Fruit fly (Drosophila melanogaster): ENCODE results near the gene CG46525.

CG46525 gene

dm6 chr3L:17513893-17514616 is 39.0 kb downstream of the CG46525 start, which contains the start of the genes U4-U6-60K and CG7564 (continued):
- TF ChIP-seq odd (GFP tag; optimal IDR thresholded peaks at IDR 0.05): no peak
- TF ChIP-seq twi (tag; optimal IDR thresholded peaks at IDR 0.05): peak; percentile 14
- no peak for TF ChIP-seq C15 (GFP tag; IDR thresholded peaks at IDR 0.05)
- TF ChIP-seq CG34376 (GFP tag; optimal IDR thresholded peaks at IDR 0.05): peak; percentile 46
- 0 out of 2 replicates have a peak, but pooled peaks have one; percentile 34 for TF ChIP-seq CG1024 (GFP tag; IDR thresholded peaks at IDR 0.05)
- TF ChIP-seq CG15696 (tag; optimal IDR thresholded peaks at IDR 0.05): peak; percentile 38
- TF ChIP-seq Bgb (GFP tag; IDR thresholded peaks at IDR 0.05; ENCODE audit: partially characterized antibody): peak; percentile 97
- TF ChIP-seq CG32767 (GFP tag; IDR thresholded peaks at IDR 0.05): no peak
- TF ChIP-seq Doc2 (GFP tag; IDR thresholded peaks at IDR 0.05): no peak
- peak; percentile 60 for TF ChIP-seq CG10654 (GFP tag; optimal IDR thresholded peaks at IDR 0.05)
- TF ChIP-seq ash1 (GFP tag; optimal IDR thresholded peaks at IDR 0.05): no peak
- no peak; the same call in 1 of the 2 replicates for TF ChIP-seq CG14014 (GFP tag; IDR thresholded peaks at IDR 0.05)
- TF ChIP-seq CG6689 (GFP tag; IDR thresholded peaks at IDR 0.05): no peak
- no peak for TF ChIP-seq Mes4 (GFP tag; optimal IDR thresholded peaks at IDR 0.05)
- TF ChIP-seq ewg (GFP tag; optimal IDR thresholded peaks at IDR 0.05): peak; percentile 51
- TF ChIP-seq yki (optimal IDR thresholded peaks at IDR 0.05): no peak
- peak; percentile 18 for TF ChIP-seq Fer3 (tag; optimal IDR thresholded peaks at IDR 0.05)
- TF ChIP-seq ind (GFP tag; optimal IDR thresholded peaks at IDR 0.05): peak; percentile 67
- TF ChIP-seq sr (GFP tag; IDR thresholded peaks at IDR 0.05): no peak
- TF ChIP-seq tll (GFP tag; optimal IDR thresholded peaks at IDR 0.05): peak in 1 of 2 experiments; percentile 71
- peak; percentile 28 for TF ChIP-seq CG1233 (GFP tag; optimal IDR thresholded peaks at IDR 0.05)
- peak; percentile 33 for TF ChIP-seq B-H2 (GFP tag; optimal IDR thresholded peaks at IDR 0.05)
- TF ChIP-seq Lim3 (GFP tag; IDR thresholded peaks at IDR 0.05): no peak
- 0 out of 2 replicates have a peak, but pooled peaks have one; percentile 30 for TF ChIP-seq H2.0 (GFP tag; IDR thresholded peaks at IDR 0.05)
- TF ChIP-seq CG4820 (GFP tag; optimal IDR thresholded peaks at IDR 0.05): peak; percentile 51
- TF ChIP-seq sens-2 (GFP tag; IDR thresholded peaks at IDR 0.05): no peak
- peak; percentile 63 for TF ChIP-seq Abd-B (GFP tag; optimal IDR thresholded peaks at IDR 0.05)
- TF ChIP-seq CG6813 (GFP tag; optimal IDR thresholded peaks at IDR 0.05): no peak
- TF ChIP-seq pan (optimal IDR thresholded peaks at IDR 0.05): no peak
- no peak for TF ChIP-seq pan (GFP tag; optimal IDR thresholded peaks at IDR 0.05 in 1 of 2, IDR thresholded peaks at IDR 0.05 in 1 of 2)
- TF ChIP-seq vnd (GFP tag; IDR thresholded peaks at IDR 0.05; ENCODE audit: partially characterized antibody): peak; percentile 98
- peak; percentile 53; the same call in 1 of the 2 replicates for TF ChIP-seq Ptx1 (GFP tag; IDR thresholded peaks at IDR 0.05)
- TF ChIP-seq zfh1 (GFP tag; IDR thresholded peaks at IDR 0.05): no peak
- TF ChIP-seq CG5180 (GFP tag; optimal IDR thresholded peaks at IDR 0.05): no peak
- peak; percentile 21 for TF ChIP-seq unpg (GFP tag; optimal IDR thresholded peaks at IDR 0.05)
- TF ChIP-seq CG2202 (tag; optimal IDR thresholded peaks at IDR 0.05): no peak
- TF ChIP-seq BtbVII (GFP tag; optimal IDR thresholded peaks at IDR 0.05): no peak
- TF ChIP-seq Ada2b (GFP tag; IDR thresholded peaks at IDR 0.05): no peak
- peak in 1 of 2 experiments; percentile 40 for TF ChIP-seq crp (GFP tag; optimal IDR thresholded peaks at IDR 0.05)
- TF ChIP-seq fu2 (GFP tag; optimal IDR thresholded peaks at IDR 0.05): no peak
- TF ChIP-seq ac (GFP tag; optimal IDR thresholded peaks at IDR 0.05): no peak
- no peak for TF ChIP-seq CG2875 (GFP tag; optimal IDR thresholded peaks at IDR 0.05)
- peak; percentile 72 for TF ChIP-seq CG4617 (GFP tag; optimal IDR thresholded peaks at IDR 0.05; ENCODE audit: borderline replicate concordance)
- TF ChIP-seq Taf1 (GFP tag; IDR thresholded peaks at IDR 0.05): 0 out of 2 replicates have a peak, but pooled peaks have one; percentile 33
- no peak for TF ChIP-seq org-1 (GFP tag; optimal IDR thresholded peaks at IDR 0.05)
- peak; percentile 41 for TF ChIP-seq CG10274 (GFP tag; optimal IDR thresholded peaks at IDR 0.05)
- TF ChIP-seq chn (GFP tag; optimal IDR thresholded peaks at IDR 0.05): peak; percentile 63
- TF ChIP-seq Trl (optimal IDR thresholded peaks at IDR 0.05): no peak
- TF ChIP-seq Trl (GFP tag; optimal IDR thresholded peaks at IDR 0.05): peak; percentile 38
- TF ChIP-seq Dip2 (GFP tag; IDR thresholded peaks at IDR 0.05): no peak
